Worm (Caenorhabditis elegans): Measurements from ENCODE around the gene map-1.

Gene map-1

ce11 chrIV:3661117-3661634, 25.5 kb downstream of the map-1 start:
- TF ChIP-seq flt-1 (GFP tag; IDR thresholded peaks at IDR 0.05), result no peak
- TF ChIP-seq ama-1 (optimal IDR thresholded peaks at IDR 0.05), result no peak
- TF ChIP-seq hmg-4 (GFP tag; optimal IDR thresholded peaks at IDR 0.05), result no peak
- no peak for TF ChIP-seq scrt-1 (GFP tag; IDR thresholded peaks at IDR 0.05)
- no peak for TF ChIP-seq ceh-36 (tag; optimal IDR thresholded peaks at IDR 0.05)
- no peak for TF ChIP-seq F13C5.2 (tag; optimal IDR thresholded peaks at IDR 0.05)
- no peak for TF ChIP-seq aly-1 (tag; optimal IDR thresholded peaks at IDR 0.05)
- TF ChIP-seq B0310.2 (tag; optimal IDR thresholded peaks at IDR 0.05), result no peak
- TF ChIP-seq hnd-1 (tag; optimal IDR thresholded peaks at IDR 0.05), result no peak
- no peak for TF ChIP-seq ceh-13 (GFP tag; optimal IDR thresholded peaks at IDR 0.05)
- TF ChIP-seq ets-7 (tag; optimal IDR thresholded peaks at IDR 0.05), result no peak
- no peak for TF ChIP-seq tra-4 (tag; optimal IDR thresholded peaks at IDR 0.05)
- no peak for TF ChIP-seq tbx-11 (GFP tag; IDR thresholded peaks at IDR 0.05)
- no peak for TF ChIP-seq pes-1 (GFP tag; IDR thresholded peaks at IDR 0.05)
- TF ChIP-seq sea-1 (GFP tag; conservative IDR thresholded peaks at IDR 0.05), result no peak
- no peak for TF ChIP-seq hmbx-1 (tag; optimal IDR thresholded peaks at IDR 0.05)
- no peak for TF ChIP-seq tbx-37 (GFP tag; conservative IDR thresholded peaks at IDR 0.05)

- TF ChIP-seq tbx-37 (GFP tag; conservative IDR thresholded peaks at IDR 0.05) (no peak), sea-1 (GFP tag; conservative IDR thresholded peaks at IDR 0.05) (no peak), hmbx-1 (tag; optimal IDR thresholded peaks at IDR 0.05) (no peak), aly-1 (tag; optimal IDR thresholded peaks at IDR 0.05) (no peak), pes-1 (GFP tag; IDR thresholded peaks at IDR 0.05) (no peak), ets-7 (tag; optimal IDR thresholded peaks at IDR 0.05) (no peak), ceh-13 (GFP tag; optimal IDR thresholded peaks at IDR 0.05) (no peak), F13C5.2 (tag; optimal IDR thresholded peaks at IDR 0.05) (no peak), flt-1 (GFP tag; IDR thresholded peaks at IDR 0.05) (no peak), hmg-4 (GFP tag; optimal IDR thresholded peaks at IDR 0.05) (no peak), ama-1 (optimal IDR thresholded peaks at IDR 0.05) (no peak), tra-4 (tag; optimal IDR thresholded peaks at IDR 0.05) (no peak), scrt-1 (GFP tag; IDR thresholded peaks at IDR 0.05) (no peak), tbx-11 (GFP tag; IDR thresholded peaks at IDR 0.05) (no peak)
These were observed 26.7 kb downstream of the map-1 start for ce11 chrIV:3659951-3660350.

ce11 chrIV:3655896-3656295, 30.8 kb downstream of the map-1 start:
- no peak for TF ChIP-seq tbx-37 (GFP tag; conservative IDR thresholded peaks at IDR 0.05)
- TF ChIP-seq hmbx-1 (tag; optimal IDR thresholded peaks at IDR 0.05), result no peak
- TF ChIP-seq sea-1 (GFP tag; conservative IDR thresholded peaks at IDR 0.05), result no peak
- no peak for TF ChIP-seq flt-1 (GFP tag; IDR thresholded peaks at IDR 0.05)
- no peak for TF ChIP-seq F13C5.2 (tag; optimal IDR thresholded peaks at IDR 0.05)
- TF ChIP-seq ets-7 (tag; optimal IDR thresholded peaks at IDR 0.05), result no peak
- no peak for TF ChIP-seq B0310.2 (tag; optimal IDR thresholded peaks at IDR 0.05)
- TF ChIP-seq hmg-4 (GFP tag; optimal IDR thresholded peaks at IDR 0.05), result no peak
- TF ChIP-seq ceh-13 (GFP tag; optimal IDR thresholded peaks at IDR 0.05), result no peak
- no peak for TF ChIP-seq scrt-1 (GFP tag; IDR thresholded peaks at IDR 0.05)

- TF ChIP-seq tbx-37 (GFP tag; conservative IDR thresholded peaks at IDR 0.05) (no peak), hmbx-1 (tag; optimal IDR thresholded peaks at IDR 0.05) (no peak), ceh-13 (GFP tag; optimal IDR thresholded peaks at IDR 0.05) (no peak), hmg-4 (GFP tag; optimal IDR thresholded peaks at IDR 0.05) (no peak), scrt-1 (GFP tag; IDR thresholded peaks at IDR 0.05) (no peak), ets-7 (tag; optimal IDR thresholded peaks at IDR 0.05) (no peak), B0310.2 (tag; optimal IDR thresholded peaks at IDR 0.05) (no peak)
These were observed 31.8 kb downstream of the map-1 start for ce11 chrIV:3654823-3655222.

- TF ChIP-seq ceh-36 (tag; optimal IDR thresholded peaks at IDR 0.05), result no peak
- TF ChIP-seq B0310.2 (tag; optimal IDR thresholded peaks at IDR 0.05), result no peak
- no peak for TF ChIP-seq ceh-13 (GFP tag; optimal IDR thresholded peaks at IDR 0.05)
- peak; percentile 54 for TF ChIP-seq hmg-4 (GFP tag; optimal IDR thresholded peaks at IDR 0.05)
- no peak for TF ChIP-seq tra-4 (tag; optimal IDR thresholded peaks at IDR 0.05)
- no peak for TF ChIP-seq ets-7 (tag; optimal IDR thresholded peaks at IDR 0.05)
- TF ChIP-seq pes-1 (GFP tag; IDR thresholded peaks at IDR 0.05), result no peak
- TF ChIP-seq hmbx-1 (tag; optimal IDR thresholded peaks at IDR 0.05), result no peak
These were observed 32.5 kb downstream of the map-1 start for ce11 chrIV:3654214-3654613.

ce11 chrIV:3653420-3653823, 33.2 kb downstream of the map-1 start:
- no peak for TF ChIP-seq flt-1 (GFP tag; IDR thresholded peaks at IDR 0.05)

- no peak for TF ChIP-seq hmbx-1 (tag; optimal IDR thresholded peaks at IDR 0.05)
- TF ChIP-seq hmg-4 (GFP tag; optimal IDR thresholded peaks at IDR 0.05), result no peak
- no peak for TF ChIP-seq ama-1 (optimal IDR thresholded peaks at IDR 0.05)
- no peak for TF ChIP-seq tra-4 (tag; optimal IDR thresholded peaks at IDR 0.05)
- TF ChIP-seq pes-1 (GFP tag; IDR thresholded peaks at IDR 0.05), result no peak
- no peak for TF ChIP-seq tbx-11 (GFP tag; IDR thresholded peaks at IDR 0.05)
- TF ChIP-seq hnd-1 (tag; optimal IDR thresholded peaks at IDR 0.05), result no peak
- no peak for TF ChIP-seq scrt-1 (GFP tag; IDR thresholded peaks at IDR 0.05)
- no peak for TF ChIP-seq ceh-36 (tag; optimal IDR thresholded peaks at IDR 0.05)
- TF ChIP-seq ceh-13 (GFP tag; optimal IDR thresholded peaks at IDR 0.05), result no peak
- TF ChIP-seq B0310.2 (tag; optimal IDR thresholded peaks at IDR 0.05), result no peak
- no peak for TF ChIP-seq ets-7 (tag; optimal IDR thresholded peaks at IDR 0.05)
- TF ChIP-seq sea-1 (GFP tag; conservative IDR thresholded peaks at IDR 0.05), result no peak
- TF ChIP-seq flt-1 (GFP tag; IDR thresholded peaks at IDR 0.05), result no peak
- no peak for TF ChIP-seq F13C5.2 (tag; optimal IDR thresholded peaks at IDR 0.05)
- TF ChIP-seq aly-1 (tag; optimal IDR thresholded peaks at IDR 0.05), result no peak
- no peak for TF ChIP-seq tbx-37 (GFP tag; conservative IDR thresholded peaks at IDR 0.05)
These were observed 33.8 kb downstream of the map-1 start for ce11 chrIV:3652784-3653383.

ce11 chrIV:3652223-3652622, 34.4 kb downstream of the map-1 start:
- TF ChIP-seq tra-4 (tag; optimal IDR thresholded peaks at IDR 0.05), result no peak
- no peak for TF ChIP-seq F13C5.2 (tag; optimal IDR thresholded peaks at IDR 0.05)
- TF ChIP-seq B0310.2 (tag; optimal IDR thresholded peaks at IDR 0.05), result no peak
- TF ChIP-seq pes-1 (GFP tag; IDR thresholded peaks at IDR 0.05), result no peak
- no peak for TF ChIP-seq tbx-37 (GFP tag; conservative IDR thresholded peaks at IDR 0.05)
- TF ChIP-seq aly-1 (tag; optimal IDR thresholded peaks at IDR 0.05), result no peak
- TF ChIP-seq scrt-1 (GFP tag; IDR thresholded peaks at IDR 0.05), result no peak
- TF ChIP-seq hmg-4 (GFP tag; optimal IDR thresholded peaks at IDR 0.05), result no peak
- TF ChIP-seq hnd-1 (tag; optimal IDR thresholded peaks at IDR 0.05), result no peak
- no peak for TF ChIP-seq tbx-11 (GFP tag; IDR thresholded peaks at IDR 0.05)
- no peak for TF ChIP-seq ama-1 (optimal IDR thresholded peaks at IDR 0.05)
